Fruit fly (Drosophila melanogaster) whole organism, embryonic: ENCODE measurements around the gene CG33966.

Source experiments
- ATbp ChIP-seq: fragments of 200-800 bp; sonication (Bioruptor generic); optimal IDR thresholded peaks from 2 replicates; lab custom pipeline; 2017; ENCODE audit warnings: missing biosample characterization, mild to moderate bottlenecking, missing genetic modification characterization, missing genetic modification reagents
- Awh ChIP-seq: fragments of 200-800 bp; sonication (Bioruptor generic); IDR thresholded peaks from 2 replicates; pipeline ENCODE4, ENCODE4 v1.3.6; 2022; ENCODE audit warnings: missing biosample characterization, missing genetic modification characterization
- CG10147 ChIP-seq: fragments of 200-800 bp; sonication (Bioruptor generic); optimal IDR thresholded peaks from 2 replicates; lab custom pipeline; 2019; ENCODE audit warnings: missing biosample characterization, mild to moderate bottlenecking, missing genetic modification characterization, moderate library complexity
- CG11085 ChIP-seq: fragments of 200-800 bp; sonication (Bioruptor generic); IDR thresholded peaks from 2 replicates; pipeline ENCODE4 v1.3.6; 2022; ENCODE audit warnings: missing biosample characterization, missing genetic modification characterization
- CG11504 ChIP-seq: fragments of 200-800 bp; sonication (Bioruptor generic); optimal IDR thresholded peaks from 3 replicates; lab custom pipeline; 2019; ENCODE audit warnings: missing biosample characterization, mild to moderate bottlenecking, missing genetic modification characterization, moderate library complexity
- CG13287 ChIP-seq: fragments of 200-800 bp; sonication (Bioruptor generic); IDR thresholded peaks from 2 replicates; pipeline ENCODE4 v1.3.6; 2022; ENCODE audit warnings: missing biosample characterization, missing genetic modification characterization; ENCODE audit not compliant: partially characterized antibody
- CG13424 ChIP-seq: fragments of 200-800 bp; sonication (Bioruptor generic); optimal IDR thresholded peaks from 2 replicates; lab custom pipeline; 2019; ENCODE audit warnings: missing biosample characterization, mild to moderate bottlenecking, missing genetic modification characterization, moderate library complexity
- CG13894 ChIP-seq: fragments of 200-800 bp; sonication (Bioruptor generic); optimal IDR thresholded peaks from 3 replicates; lab custom pipeline; 2018; ENCODE audit warnings: missing biosample characterization, mild to moderate bottlenecking, missing genetic modification characterization, moderate library complexity
- CG14014 ChIP-seq: fragments of 200-800 bp; sonication (Bioruptor generic); IDR thresholded peaks from 2 replicates; pipeline ENCODE4 v1.3.6; 2022; ENCODE audit warnings: missing biosample characterization, missing genetic modification characterization
- CG15696 ChIP-seq: fragments of 200-800 bp; sonication (Bioruptor generic); optimal IDR thresholded peaks from 2 replicates; lab custom pipeline; 2019; ENCODE audit warnings: missing biosample characterization, mild to moderate bottlenecking, missing genetic modification characterization, moderate library complexity
- CG16779 ChIP-seq: fragments of 200-800 bp; sonication (Bioruptor generic); IDR thresholded peaks from 2 replicates; pipeline ENCODE4 v1.3.6; 2022; ENCODE audit warnings: missing biosample characterization, missing genetic modification characterization
- CG34224 ChIP-seq: fragments of 200-800 bp; sonication (Bioruptor generic); IDR thresholded peaks from 3 replicates; pipeline ENCODE4 v1.3.6; 2022; ENCODE audit warnings: missing biosample characterization, missing genetic modification characterization; ENCODE audit not compliant: partially characterized antibody
- CG3726 ChIP-seq: fragments of 200-800 bp; sonication (Bioruptor generic); IDR thresholded peaks from 3 replicates; pipeline ENCODE4, ENCODE4 v1.3.6; 2022; ENCODE audit warnings: missing biosample characterization, missing genetic modification characterization
- CG6765 ChIP-seq: fragments of 200-800 bp; sonication (Bioruptor generic); optimal IDR thresholded peaks from 3 replicates; lab custom pipeline; 2017; ENCODE audit warnings: missing biosample characterization, mild to moderate bottlenecking, missing genetic modification characterization
- CG7745 ChIP-seq: fragments of 200-800 bp; sonication (Bioruptor generic); optimal IDR thresholded peaks from 2 replicates; lab custom pipeline; 2018; ENCODE audit warnings: missing biosample characterization, mild to moderate bottlenecking, missing genetic modification characterization, moderate library complexity
- Dp ChIP-seq: fragments of 200-800 bp; sonication (Bioruptor generic); optimal IDR thresholded peaks from 2 replicates; lab custom pipeline; 2018; ENCODE audit warnings: missing biosample characterization, mild to moderate bottlenecking, missing genetic modification characterization, moderate library complexity
- Fer1 ChIP-seq: fragments of 200-800 bp; sonication (Bioruptor generic); optimal IDR thresholded peaks from 2 replicates; lab custom pipeline; 2017; ENCODE audit warnings: missing biosample characterization, mild to moderate bottlenecking, missing genetic modification characterization
- Fer3 ChIP-seq: fragments of 200-800 bp; sonication (Bioruptor generic); optimal IDR thresholded peaks from 2 replicates; lab custom pipeline; 2018; ENCODE audit warnings: missing biosample characterization, mild to moderate bottlenecking, missing genetic modification characterization, moderate library complexity
- GATAe ChIP-seq: fragments of 200-800 bp; sonication (Bioruptor generic); conservative IDR thresholded peaks from 2 replicates; pipeline ENCODE4 v1.3.6; 2022; ENCODE audit warnings: missing biosample characterization, missing genetic modification characterization
- Lhr ChIP-seq: fragments of 200-800 bp; sonication (Bioruptor generic); optimal IDR thresholded peaks from 3 replicates; lab custom pipeline; 2017; ENCODE audit warnings: mild to moderate bottlenecking, missing biosample characterization, missing genetic modification reagents, missing genetic modification characterization
- Med ChIP-seq: fragments of 200-800 bp; sonication (Bioruptor generic); peaks from one replicate; lab custom pipeline; 2016; ENCODE audit warnings: missing biosample characterization, missing genetic modification characterization, mild to moderate bottlenecking, inconsistent platforms, moderate library complexity
- Meics ChIP-seq: fragments of 200-800 bp; sonication (Bioruptor generic); optimal IDR thresholded peaks from 2 replicates; lab custom pipeline; 2017; ENCODE audit warnings: missing biosample characterization, mild to moderate bottlenecking, missing genetic modification characterization
- PHDP ChIP-seq: fragments of 200-800 bp; sonication (Bioruptor generic); optimal IDR thresholded peaks from 3 replicates; lab custom pipeline; 2018; ENCODE audit warnings: missing biosample characterization, mild to moderate bottlenecking, missing genetic modification characterization, moderate library complexity
- Ptx1 ChIP-seq: fragments of 200-800 bp; sonication (Bioruptor generic); IDR thresholded peaks from 2 replicates; pipeline ENCODE4 v1.3.6; 2022; ENCODE audit warnings: missing biosample characterization, missing genetic modification characterization
- Trl ChIP-seq, 3 experiments: fragments of >200 bp in 2 of 3; fragments of 200-800 bp in 1 of 3; sonication (Bioruptor generic) in 1 of 3; optimal IDR thresholded peaks; 2 replicates in 1 of 3; 3 replicates in 2 of 3; lab custom pipeline; 2016 to 2017; ENCODE audit warnings: missing biosample characterization in 1 of 3, missing genetic modification characterization in 1 of 3
- bsh ChIP-seq, 2 experiments: fragments of 200-800 bp; sonication (Bioruptor generic); optimal IDR thresholded peaks; 2 replicates each; lab custom pipeline; 2017 to 2018; ENCODE audit warnings: mild to moderate bottlenecking in 2 of 2, missing biosample characterization in 2 of 2, missing genetic modification characterization in 2 of 2, moderate library complexity in 1 of 2
- cwo ChIP-seq: fragments of 200-800 bp; sonication (Bioruptor generic); optimal IDR thresholded peaks from 3 replicates; lab custom pipeline; 2017; ENCODE audit warnings: missing biosample characterization, missing genetic modification characterization, mild to moderate bottlenecking, moderate library complexity, missing genetic modification reagents
- dm ChIP-seq: fragments of 200-800 bp; sonication (Bioruptor generic); optimal IDR thresholded peaks from 3 replicates; lab custom pipeline; 2016; ENCODE audit warnings: missing biosample characterization, missing genetic modification characterization
- dysf ChIP-seq: fragments of 200-800 bp; sonication (Bioruptor generic); IDR thresholded peaks from 3 replicates; pipeline ENCODE4 v1.3.6; 2022; ENCODE audit warnings: missing biosample characterization, missing genetic modification characterization
- ewg ChIP-seq: fragments of 200-800 bp; sonication (Bioruptor generic); optimal IDR thresholded peaks from 3 replicates; lab custom pipeline; 2017; ENCODE audit warnings: mild to moderate bottlenecking, missing biosample characterization, missing genetic modification reagents, missing genetic modification characterization
- hb ChIP-seq: fragments of 200-800 bp; sonication (Bioruptor generic); IDR thresholded peaks from 3 replicates; pipeline ENCODE4 v1.3.6; 2022; ENCODE audit warnings: missing biosample characterization, missing genetic modification characterization; ENCODE audit not compliant: partially characterized antibody
- knrl ChIP-seq: fragments of 200-800 bp; sonication (Bioruptor generic); IDR thresholded peaks from 3 replicates; pipeline ENCODE4 v1.3.6; 2022; ENCODE audit warnings: missing biosample characterization, missing genetic modification characterization; ENCODE audit not compliant: partially characterized antibody
- lab ChIP-seq: fragments of 200-800 bp; sonication (Bioruptor generic); optimal IDR thresholded peaks from 3 replicates; lab custom pipeline; 2017; ENCODE audit warnings: missing biosample characterization, missing genetic modification characterization, mild to moderate bottlenecking, moderate library complexity, missing genetic modification reagents
- lmd ChIP-seq: fragments of 200-800 bp; sonication (Bioruptor generic); IDR thresholded peaks from 2 replicates; pipeline ENCODE4 v1.3.6; 2022; ENCODE audit warnings: missing biosample characterization, missing genetic modification characterization
- prd ChIP-seq, 3 experiments: fragments of >200 bp in 2 of 3; fragments of 200-800 bp in 1 of 3; sonication (Bioruptor generic) in 1 of 3; optimal IDR thresholded peaks in 2 of 3; IDR thresholded peaks in 1 of 3; 2 replicates in 2 of 3; 3 replicates in 1 of 3; pipeline versions ENCODE4 v1.3.6 to Lab custom; 2017 to 2022; ENCODE audit warnings: missing biosample characterization in 1 of 3, missing genetic modification characterization in 1 of 3
- psq ChIP-seq: fragments of 200-800 bp; sonication (Bioruptor generic); optimal IDR thresholded peaks from 2 replicates; lab custom pipeline; 2017; ENCODE audit warnings: missing biosample characterization, missing genetic modification characterization
- sens ChIP-seq: fragments of 200-800 bp; sonication (Bioruptor generic); peaks from one replicate; lab custom pipeline; 2016; ENCODE audit warnings: missing biosample characterization, missing genetic modification characterization
- sens-2 ChIP-seq: fragments of 200-800 bp; sonication (Bioruptor generic); IDR thresholded peaks from 2 replicates; pipeline ENCODE4 v1.3.6; 2022; ENCODE audit warnings: missing biosample characterization, missing genetic modification characterization
- slbo ChIP-seq: fragments of 200-800 bp; sonication (Bioruptor generic); IDR thresholded peaks from 2 replicates; pipeline ENCODE4 v1.3.6; 2022; ENCODE audit warnings: missing biosample characterization, missing genetic modification characterization
- sna ChIP-seq: fragments of 200-800 bp; sonication (Bioruptor generic); IDR thresholded peaks from 2 replicates; pipeline ENCODE4 v1.3.6; 2022; ENCODE audit warnings: missing biosample characterization, missing genetic modification characterization; ENCODE audit not compliant: partially characterized antibody
- tna ChIP-seq: fragments of 200-800 bp; sonication (Bioruptor generic); IDR thresholded peaks from 2 replicates; pipeline ENCODE4 v1.3.6; 2022; ENCODE audit warnings: missing biosample characterization, missing genetic modification characterization; ENCODE audit not compliant: partially characterized antibody
- ttk ChIP-seq: fragments of 200-800 bp; sonication (Bioruptor generic); IDR thresholded peaks from 2 replicates; pipeline ENCODE4 v2.1.2; 2022; ENCODE audit warnings: missing biosample characterization, missing genetic modification characterization
- vnd ChIP-seq: fragments of 200-800 bp; sonication (Bioruptor generic); IDR thresholded peaks from 3 replicates; pipeline ENCODE4 v1.3.6; 2022; ENCODE audit warnings: missing biosample characterization, missing genetic modification characterization; ENCODE audit not compliant: partially characterized antibody

CG33966 gene

dm6 chr3L:1193123-1193844 lies 40.6 kb upstream of the CG33966 start, which contains the start of gene Trhn (continued):
- TF ChIP-seq CG7745 (tag; lab: Kevin White, UChicago) (no peak), CG34224 (no peak), CG10147 (GFP tag; lab: Kevin White, UChicago) (peak; percentile 8), bsh (GFP tag; optimal IDR thresholded peaks at IDR 0.05; lab: Kevin White, UChicago) (no peak), cwo (GFP tag; lab: Kevin White, UChicago) (no peak), CG14014 (GFP tag; lab: Robert Waterston, UW) (0 out of 2 replicates have a peak, but pooled peaks have one; percentile 16), CG13424 (tag; lab: Kevin White, UChicago) (peak; percentile 36), CG11504 (peak; percentile 53), lmd (GFP tag; lab: Robert Waterston, UW) (no peak; the same call in 1 of the 2 replicates), Fer3 (peak; percentile 21), dysf (GFP tag; lab: Robert Waterston, UW) (peak; percentile 11; the same call in 1 of the 3 replicates), CG13894 (peak; percentile 52), CG3726 (GFP tag; lab: Robert Waterston, UW) (no peak), knrl (GFP tag; lab: Robert Waterston, UW) (no peak), sna (GFP tag; lab: Robert Waterston, UW) (no peak), CG15696 (tag; lab: Kevin White, UChicago) (no peak), Fer1 (GFP tag; lab: Kevin White, UChicago) (peak; percentile 38), psq (GFP tag; lab: Kevin White, UChicago) (no peak), Awh (GFP tag; lab: Robert Waterston, UW) (no peak), hb (no peak), sens (peak; percentile 58), CG13287 (GFP tag; lab: Robert Waterston, UW) (no peak)
- TF ChIP-seq, all 482 proteins: peak for 36

- TF ChIP-seq ATbp (GFP tag; lab: Kevin White, UChicago) (no peak), ttk (no peak), hb (0 out of 3 replicates have a peak, but pooled peaks have one; percentile 41)
Observed at dm6 chr3L:1195202-1195601, 38.7 kb upstream of the CG33966 start, which contains the start of gene LysX. TSS of gene LysX (minus strand) at chr3L:1195302.

DNA sequence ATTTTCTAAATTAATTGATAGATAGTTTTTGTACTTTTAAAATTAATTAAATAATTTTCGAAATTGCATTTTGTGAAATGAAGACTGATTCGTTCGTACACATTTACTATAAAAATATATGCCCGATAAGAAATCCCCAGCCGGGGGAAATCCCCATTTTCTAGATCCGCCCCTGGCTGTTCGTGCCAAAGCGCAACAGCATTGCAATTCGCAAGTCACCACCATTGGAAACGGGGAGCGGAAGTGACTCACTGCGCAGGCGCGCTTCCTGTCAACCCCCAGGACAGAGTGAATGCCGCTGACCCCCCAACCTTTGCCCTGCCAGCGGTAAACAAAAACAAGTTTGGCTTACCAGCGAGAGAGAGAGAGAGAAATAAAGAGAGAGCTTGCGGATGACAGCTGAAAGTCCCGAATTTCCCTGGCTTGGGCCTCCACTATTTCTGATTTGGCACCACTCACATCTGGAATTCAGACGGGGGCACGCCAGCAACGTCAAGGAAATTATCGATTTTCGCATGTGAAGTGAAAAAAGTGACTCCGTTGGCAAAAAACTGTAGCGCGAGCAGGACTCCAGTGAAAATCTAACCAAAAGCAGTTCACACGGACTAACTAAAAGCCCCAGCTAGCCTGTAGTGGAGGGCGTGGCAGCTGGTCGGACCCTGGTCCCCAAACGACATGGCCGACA lies 37.9 kb upstream of the CG33966 start, which contains the start of gene Aplip1:
Gene Aplip1, plus strand, starts transcription at position 450 of the 685 bp plus-strand sequence.
- TF ChIP-seq dm (GFP tag; lab: Kevin White, UChicago) (no peak), sens-2 (GFP tag; lab: Robert Waterston, UW) (no peak), PHDP (tag; lab: Kevin White, UChicago) (no peak), vnd (no peak), CG16779 (0 out of 2 replicates have a peak, but pooled peaks have one; percentile 21), ewg (peak; percentile 96), Trl (optimal IDR thresholded peaks at IDR 0.05; lab: Kevin White, UChicago) (peak; percentile 47 to 55), Trl (GFP tag; optimal IDR thresholded peaks at IDR 0.05; lab: Kevin White, UChicago) (no peak), CG11085 (GFP tag; lab: Robert Waterston, UW) (no peak), GATAe (GFP tag; lab: Robert Waterston, UW) (no peak), Lhr (no peak), lab (GFP tag; lab: Kevin White, UChicago) (no peak), prd (optimal IDR thresholded peaks at IDR 0.05; lab: Kevin White, UChicago) (no peak), prd (GFP tag; IDR thresholded peaks at IDR 0.05; lab: Robert Waterston, UW) (0 out of 3 replicates have a peak, but pooled peaks have one; percentile 32), CG6765 (GFP tag; lab: Kevin White, UChicago) (no peak), Ptx1 (GFP tag; lab: Robert Waterston, UW) (no peak), Med (GFP tag; lab: Kevin White, UChicago) (peak; percentile 82), Dp (GFP tag; lab: Kevin White, UChicago) (no peak), tna (GFP tag; lab: Robert Waterston, UW) (no peak), Meics (GFP tag; lab: Kevin White, UChicago) (peak; percentile 31), slbo (GFP tag; lab: Robert Waterston, UW) (peak; percentile 8; the same call in 1 of the 2 replicates)
